Worm (Caenorhabditis elegans): ENCODE results near the gene gst-33.

DNA sequence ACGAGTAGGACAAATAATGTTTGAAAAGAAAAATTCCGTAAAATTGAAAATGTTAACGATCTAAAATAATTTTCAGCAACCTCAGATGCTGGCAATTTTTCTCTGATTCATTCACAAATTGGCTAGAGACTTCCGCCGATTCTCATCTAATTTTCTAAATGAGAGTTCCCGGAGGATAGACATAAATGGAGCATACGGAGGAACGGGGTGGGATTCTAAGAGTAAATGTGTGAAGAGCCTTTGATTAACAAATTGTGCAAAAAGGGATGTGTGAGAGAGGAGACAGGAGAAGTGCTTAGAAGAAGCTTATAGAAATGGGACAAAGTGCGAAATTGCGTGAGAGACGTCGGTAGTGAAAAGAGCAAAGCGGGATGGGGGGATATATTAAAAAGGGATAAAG, 16.7 kb downstream of the gst-33 start:
- TF ChIP-seq ceh-100 (GFP tag; IDR thresholded peaks at IDR 0.05) (no peak), nhr-90 (tag; optimal IDR thresholded peaks at IDR 0.05) (no peak), ztf-28 (GFP tag; IDR thresholded peaks at IDR 0.05) (no peak), ZK185.1 (tag; optimal IDR thresholded peaks at IDR 0.05; ENCODE audit: poor library complexity, severe bottlenecking) (no peak), cebp-1 (GFP tag; IDR thresholded peaks at IDR 0.05) (no peak), cebp-1 (tag; optimal IDR thresholded peaks at IDR 0.05) (no peak), fkh-3 (tag; optimal IDR thresholded peaks at IDR 0.05) (no peak), hsf-1 (GFP tag; IDR thresholded peaks at IDR 0.05) (no peak), F22D6.2 (tag; optimal IDR thresholded peaks at IDR 0.05) (no peak), ztf-6 (GFP tag; IDR thresholded peaks at IDR 0.05) (no peak), ets-4 (GFP tag; optimal IDR thresholded peaks at IDR 0.05) (no peak), nfya-2 (GFP tag; IDR thresholded peaks at IDR 0.05) (no peak)

Data from whole organism, young adult.